Worm (Caenorhabditis elegans) whole organism, early embryonic: ENCODE data around the gene Y43F8C.13.

Experiments
- B0310.2 ChIP-seq: sonication (generic microtip); optimal IDR thresholded peaks from 2 replicates; lab custom pipeline; 2016; ENCODE audit warnings: mild to moderate bottlenecking, missing genetic modification characterization, missing compliant biosample characterization
- aly-1 ChIP-seq: sonication (generic microtip); optimal IDR thresholded peaks from 2 replicates; lab custom pipeline; 2016; ENCODE audit warnings: missing genetic modification characterization, missing compliant biosample characterization
- ama-1 ChIP-seq: fragments of 150-350 bp; optimal IDR thresholded peaks from 2 replicates; lab custom pipeline; 2014
- flt-1 ChIP-seq: fragments of 200-800 bp; sonication (Bioruptor generic); IDR thresholded peaks from 2 replicates; pipeline ENCODE4 v1.3.6; 2022; ENCODE audit warnings: missing genetic modification characterization, missing compliant biosample characterization
- hmbx-1 ChIP-seq: sonication (generic microtip); optimal IDR thresholded peaks from 2 replicates; lab custom pipeline; 2016; ENCODE audit warnings: mild to moderate bottlenecking, missing genetic modification characterization, missing compliant biosample characterization
- hmg-4 ChIP-seq: fragments of 200-800 bp; sonication (Bioruptor generic); optimal IDR thresholded peaks from 2 replicates; lab custom pipeline; 2018; ENCODE audit warnings: mild to moderate bottlenecking, missing genetic modification characterization, missing compliant biosample characterization
- pes-1 ChIP-seq: fragments of 200-800 bp; sonication (Bioruptor generic); IDR thresholded peaks from 2 replicates; pipeline ENCODE4 v1.3.6; 2022; ENCODE audit warnings: missing genetic modification reagents, missing genetic modification characterization, missing compliant biosample characterization
- scrt-1 ChIP-seq: fragments of 200-800 bp; sonication (Bioruptor generic); IDR thresholded peaks from 2 replicates; pipeline ENCODE4 v1.3.6; 2022; ENCODE audit warnings: missing genetic modification characterization, missing compliant biosample characterization
- sea-1 ChIP-seq: fragments of 200-800 bp; sonication (Bioruptor generic); conservative IDR thresholded peaks from 2 replicates; pipeline ENCODE4 v1.3.6; 2022; ENCODE audit warnings: missing genetic modification characterization, missing compliant biosample characterization
- tbx-11 ChIP-seq: fragments of 200-800 bp; sonication (Bioruptor generic); IDR thresholded peaks from 2 replicates; pipeline ENCODE4 v1.3.6; 2022; ENCODE audit warnings: missing genetic modification characterization, missing compliant biosample characterization

ce11 chrV:19743305-19743704, 46.1 kb upstream of the Y43F8C.13 start, which contains the start of gene W04E12.4:
- TF ChIP-seq B0310.2 (tag; lab: Kevin White, UChicago) = no peak
- no peak for TF ChIP-seq hmg-4 (GFP tag; lab: Kevin White, UChicago)
- TF ChIP-seq ama-1 (lab: Kevin White, UChicago) = no peak
- no peak for TF ChIP-seq pes-1
- TF ChIP-seq aly-1 (tag; lab: Kevin White, UChicago) = no peak
- TF ChIP-seq flt-1 (GFP tag; lab: Robert Waterston, UW) = no peak
- no peak for TF ChIP-seq hmbx-1 (tag; lab: Kevin White, UChicago)
- no peak for TF ChIP-seq scrt-1 (GFP tag; lab: Robert Waterston, UW)
- TF ChIP-seq sea-1 (GFP tag; lab: Robert Waterston, UW) = no peak
- TF ChIP-seq tbx-11 = no peak
